Fruit fly (Drosophila melanogaster) whole organism, embryonic: ENCODE data around the gene GstO2.

Source experiments
- CG6689 ChIP-seq: fragments of 200-800 bp; sonication (Bioruptor generic); IDR thresholded peaks from 2 replicates; pipeline ENCODE4 v1.3.6; 2022; ENCODE audit warnings: missing biosample characterization, missing genetic modification characterization
- CG7987 ChIP-seq: fragments of 200-800 bp; sonication (Bioruptor generic); optimal IDR thresholded peaks from 2 replicates; lab custom pipeline; 2018; ENCODE audit warnings: missing biosample characterization, mild to moderate bottlenecking, missing genetic modification characterization, moderate library complexity
- Drgx ChIP-seq: fragments of 200-800 bp; sonication (Bioruptor generic); IDR thresholded peaks from 2 replicates; pipeline ENCODE4 v1.3.6; 2022; ENCODE audit warnings: missing biosample characterization, missing genetic modification characterization
- Gug ChIP-seq: fragments of 200-800 bp; sonication (Bioruptor generic); IDR thresholded peaks from 4 replicates; pipeline ENCODE4 v1.3.6; 2022; ENCODE audit warnings: missing biosample characterization, missing genetic modification characterization
- Sry-β ChIP-seq: fragments of 200-800 bp; sonication (Bioruptor generic); optimal IDR thresholded peaks from 2 replicates; lab custom pipeline; 2018; ENCODE audit warnings: missing biosample characterization, mild to moderate bottlenecking, missing genetic modification characterization, moderate library complexity
- chif ChIP-seq, 2 experiments: fragments of 200-800 bp; sonication (Bioruptor generic); optimal IDR thresholded peaks; 3 replicates each; lab custom pipeline; 2016; ENCODE audit warnings: missing biosample characterization in 2 of 2, missing genetic modification characterization in 2 of 2
- chinmo ChIP-seq: fragments of 200-800 bp; sonication (Bioruptor generic); IDR thresholded peaks from 4 replicates; pipeline ENCODE4 v1.3.6; 2022; ENCODE audit warnings: missing biosample characterization, missing genetic modification characterization; ENCODE audit not compliant: partially characterized antibody
- crc ChIP-seq: fragments of 200-800 bp; sonication (Bioruptor generic); optimal IDR thresholded peaks from 2 replicates; lab custom pipeline; 2016; ENCODE audit warnings: missing biosample characterization, missing genetic modification characterization
- oc ChIP-seq: fragments of 200-800 bp; sonication (Bioruptor generic); optimal IDR thresholded peaks from 2 replicates; lab custom pipeline; 2018; ENCODE audit warnings: missing biosample characterization, mild to moderate bottlenecking, missing genetic modification characterization, moderate library complexity
- schlank ChIP-seq: fragments of 200-800 bp; sonication (Bioruptor generic); optimal IDR thresholded peaks from 2 replicates; lab custom pipeline; 2018; ENCODE audit warnings: missing biosample characterization, mild to moderate bottlenecking, missing genetic modification characterization
- tap ChIP-seq: fragments of 200-800 bp; optimal IDR thresholded peaks from 3 replicates; lab custom pipeline; 2019; ENCODE audit warnings: missing biosample characterization, mild to moderate bottlenecking, missing genetic modification characterization, moderate library complexity
- wek ChIP-seq: fragments of 200-800 bp; sonication (Bioruptor generic); optimal IDR thresholded peaks from 3 replicates; lab custom pipeline; 2018; ENCODE audit warnings: missing biosample characterization, mild to moderate bottlenecking, missing genetic modification characterization, moderate library complexity

DNA sequence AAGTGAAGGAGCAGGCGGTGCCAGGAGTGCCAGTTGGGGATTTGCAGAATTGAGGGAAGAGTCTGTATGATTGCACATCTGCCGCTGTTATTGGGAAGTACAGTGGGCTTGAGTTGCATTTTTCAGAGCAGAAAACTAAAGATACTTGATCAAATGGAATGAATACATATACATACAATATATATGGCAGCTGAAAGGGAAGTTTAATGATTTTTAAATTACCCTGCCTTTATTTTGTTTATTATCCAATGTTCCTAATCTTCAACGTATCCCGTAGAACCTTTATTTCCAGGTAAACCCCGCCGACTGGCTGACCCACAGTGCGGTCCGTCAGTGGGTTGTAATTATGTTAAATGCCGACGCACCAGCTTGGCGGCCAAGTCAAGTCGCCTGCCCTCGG, 42.4 kb downstream of the GstO2 start:
- TF ChIP-seq wek: no peak
- TF ChIP-seq chinmo: no peak
- TF ChIP-seq CG7987: no peak
- TF ChIP-seq CG6689 (GFP tag; lab: Robert Waterston, UW): no peak
- no peak for TF ChIP-seq tap (tag; lab: Kevin White, UChicago)
- TF ChIP-seq schlank (tag; lab: Kevin White, UChicago): no peak
- no peak for TF ChIP-seq oc (tag; lab: Kevin White, UChicago)
- TF ChIP-seq chif (GFP tag; optimal IDR thresholded peaks at IDR 0.05; lab: Kevin White, UChicago): no peak
- no peak for TF ChIP-seq Sry-β (GFP tag; lab: Kevin White, UChicago)
- no peak for TF ChIP-seq crc (GFP tag; lab: Kevin White, UChicago)
- no peak for TF ChIP-seq Gug (GFP tag; lab: Robert Waterston, UW)
- TF ChIP-seq Drgx (GFP tag; lab: Robert Waterston, UW): no peak
